Worm (Caenorhabditis elegans) whole organism, L3 larva: ENCODE data around the gene sox-4.
A peak's percentile ranks its signal among the peaks of the same experiment; 100 is the strongest.

Experiments
- ZK546.5 ChIP-seq: sonication (generic microtip); optimal IDR thresholded peaks from 2 replicates; lab custom pipeline; 2017; ENCODE audit warnings: missing biosample characterization, missing genetic modification characterization
- aly-2 ChIP-seq: fragments of 150-350 bp; optimal IDR thresholded peaks from 2 replicates; lab custom pipeline; 2014; ENCODE audit warnings: missing biosample characterization, missing genetic modification characterization
- ama-1 ChIP-seq: fragments of 150-350 bp; optimal IDR thresholded peaks from 2 replicates; lab custom pipeline; 2018
- ceh-16 ChIP-seq: sonication (generic microtip); optimal IDR thresholded peaks from 2 replicates; lab custom pipeline; 2017; ENCODE audit warnings: missing biosample characterization, missing genetic modification characterization
- ceh-82 ChIP-seq: fragments of 150-350 bp; optimal IDR thresholded peaks from 2 replicates; lab custom pipeline; 2014; ENCODE audit warnings: missing biosample characterization, missing genetic modification characterization
- daf-12 ChIP-seq: fragments of 150-350 bp; optimal IDR thresholded peaks from 2 replicates; lab custom pipeline; 2014; ENCODE audit warnings: missing biosample characterization, missing genetic modification reagents, missing genetic modification characterization
- elt-2 ChIP-seq: sonication (generic microtip); optimal IDR thresholded peaks from 2 replicates; lab custom pipeline; 2016; ENCODE audit warnings: missing genetic modification reagents, mild to moderate bottlenecking, missing genetic modification characterization, missing compliant biosample characterization
- elt-3 ChIP-seq, 3 experiments: fragments of 150-350 bp in 1 of 3; sonication (generic microtip) in 2 of 3; optimal IDR thresholded peaks; 2 replicates in 2 of 3; 4 replicates in 1 of 3; lab custom pipeline; 2014 to 2017; ENCODE audit warnings: missing biosample characterization in 3 of 3, missing genetic modification characterization in 3 of 3
- eor-1 ChIP-seq, 2 experiments: fragments of 150-350 bp; optimal IDR thresholded peaks; 2 replicates each; lab custom pipeline; 2014 to 2018; ENCODE audit warnings: missing biosample characterization in 2 of 2, missing genetic modification characterization in 2 of 2
- fos-1 ChIP-seq: fragments of 150-350 bp; optimal IDR thresholded peaks from 2 replicates; lab custom pipeline; 2014; ENCODE audit warnings: missing biosample characterization, missing genetic modification characterization
- hmg-11 ChIP-seq: sonication (generic microtip); optimal IDR thresholded peaks from 2 replicates; lab custom pipeline; 2016; ENCODE audit warnings: missing genetic modification characterization, missing compliant biosample characterization
- jun-1 ChIP-seq: fragments of 150-350 bp; optimal IDR thresholded peaks from 2 replicates; lab custom pipeline; 2014; ENCODE audit warnings: missing biosample characterization, missing genetic modification reagents, missing genetic modification characterization
- lin-39 ChIP-seq: fragments of 150-350 bp; optimal IDR thresholded peaks from 2 replicates; lab custom pipeline; 2018; ENCODE audit warnings: missing biosample characterization, missing genetic modification reagents, missing genetic modification characterization
- lsy-12 ChIP-seq: sonication (generic microtip); optimal IDR thresholded peaks from 2 replicates; lab custom pipeline; 2016; ENCODE audit warnings: mild to moderate bottlenecking, missing genetic modification characterization, missing compliant biosample characterization
- mdl-1 ChIP-seq: fragments of 150-350 bp; optimal IDR thresholded peaks from 2 replicates; lab custom pipeline; 2014; ENCODE audit warnings: missing biosample characterization, missing genetic modification characterization
- mml-1 ChIP-seq: fragments of 150-350 bp; sonication (generic microtip); optimal IDR thresholded peaks from 3 replicates; lab custom pipeline; 2014; ENCODE audit warnings: missing biosample characterization, missing genetic modification characterization
- nfya-1 ChIP-seq: sonication (generic microtip); optimal IDR thresholded peaks from 2 replicates; lab custom pipeline; 2017; ENCODE audit warnings: missing genetic modification characterization, mild to moderate bottlenecking, missing compliant biosample characterization, antibody characterized with exemption, moderate library complexity; ENCODE audit not compliant: insufficient read depth
- nhr-23 ChIP-seq: fragments of 150-350 bp; optimal IDR thresholded peaks from 2 replicates; lab custom pipeline; 2014; ENCODE audit warnings: missing biosample characterization, missing genetic modification reagents, missing genetic modification characterization
- nhr-25 ChIP-seq: sonication (generic microtip); optimal IDR thresholded peaks from 2 replicates; lab custom pipeline; 2017; ENCODE audit warnings: missing biosample characterization, missing genetic modification characterization
- nhr-67 ChIP-seq: fragments of 150-350 bp; optimal IDR thresholded peaks from 2 replicates; lab custom pipeline; 2014; ENCODE audit warnings: missing biosample characterization, missing genetic modification characterization
- nhr-77 ChIP-seq: fragments of 150-350 bp; optimal IDR thresholded peaks from 2 replicates; lab custom pipeline; 2014; ENCODE audit warnings: missing biosample characterization, missing genetic modification characterization
- pha-4 ChIP-seq: fragments of 150-350 bp; optimal IDR thresholded peaks from 2 replicates; lab custom pipeline; 2014; ENCODE audit warnings: missing biosample characterization, missing genetic modification reagents, missing genetic modification characterization
- pqm-1 ChIP-seq: fragments of 150-350 bp; optimal IDR thresholded peaks from 2 replicates; lab custom pipeline; 2017; ENCODE audit warnings: missing biosample characterization, missing genetic modification characterization, inconsistent platforms
- skn-1 ChIP-seq: fragments of 150-350 bp; optimal IDR thresholded peaks from 2 replicates; lab custom pipeline; 2014; ENCODE audit warnings: missing biosample characterization, missing genetic modification characterization
- unc-39 ChIP-seq: sonication (generic microtip); optimal IDR thresholded peaks from 4 replicates; lab custom pipeline; 2017; ENCODE audit warnings: missing biosample characterization, missing genetic modification characterization
- unc-62 ChIP-seq: fragments of 150-350 bp; sonication (generic microtip); optimal IDR thresholded peaks from 4 replicates; lab custom pipeline; 2014; ENCODE audit warnings: missing biosample characterization, missing genetic modification reagents, missing genetic modification characterization
- zag-1 ChIP-seq: fragments of 150-350 bp; optimal IDR thresholded peaks from 2 replicates; lab custom pipeline; 2014; ENCODE audit warnings: missing biosample characterization, missing genetic modification characterization
- ztf-11 ChIP-seq: fragments of 150-350 bp; optimal IDR thresholded peaks from 2 replicates; lab custom pipeline; 2014; ENCODE audit warnings: missing biosample characterization, missing genetic modification characterization
- ztf-4 ChIP-seq: fragments of 150-350 bp; optimal IDR thresholded peaks from 2 replicates; lab custom pipeline; 2014; ENCODE audit warnings: missing biosample characterization, missing genetic modification characterization

Gene sox-4

DNA sequence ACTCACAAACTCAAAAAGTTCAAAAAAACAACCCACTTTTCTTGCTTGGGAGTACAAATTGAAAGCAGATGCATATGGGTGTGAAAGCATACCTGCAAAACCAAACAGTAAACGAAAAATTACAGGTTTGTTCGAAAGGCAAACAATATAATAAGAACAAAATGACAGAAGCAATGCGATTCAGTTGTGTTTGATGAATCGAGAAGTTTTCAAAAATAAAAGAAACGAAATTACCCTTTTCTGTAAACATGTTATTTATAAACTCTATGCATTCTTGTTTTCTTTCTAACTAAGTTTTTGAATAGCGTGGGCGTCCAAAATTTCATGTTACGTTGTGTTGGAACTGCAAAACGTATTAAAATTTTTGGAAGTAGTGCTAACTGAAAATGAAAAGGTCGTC, at the start of gene sox-4:
TSS of gene sox-4 (minus strand) at position 101 of the 400 bp plus-strand sequence.
- no peak for TF ChIP-seq eor-1 (tag; optimal IDR thresholded peaks at IDR 0.05; lab: Kevin White, UChicago)
- no peak for TF ChIP-seq ZK546.5
- TF ChIP-seq nhr-25 (tag; lab: Kevin White, UChicago) = no peak
- no peak for TF ChIP-seq mdl-1
- no peak for TF ChIP-seq ztf-4 (tag; lab: Kevin White, UChicago)
- TF ChIP-seq elt-3 (tag; optimal IDR thresholded peaks at IDR 0.05; lab: Kevin White, UChicago) = no peak
- no peak for TF ChIP-seq ceh-82 (tag; lab: Kevin White, UChicago)
- no peak for TF ChIP-seq nhr-67 (tag; lab: Kevin White, UChicago)
- TF ChIP-seq aly-2 (tag; lab: Kevin White, UChicago) = no peak

DNA sequence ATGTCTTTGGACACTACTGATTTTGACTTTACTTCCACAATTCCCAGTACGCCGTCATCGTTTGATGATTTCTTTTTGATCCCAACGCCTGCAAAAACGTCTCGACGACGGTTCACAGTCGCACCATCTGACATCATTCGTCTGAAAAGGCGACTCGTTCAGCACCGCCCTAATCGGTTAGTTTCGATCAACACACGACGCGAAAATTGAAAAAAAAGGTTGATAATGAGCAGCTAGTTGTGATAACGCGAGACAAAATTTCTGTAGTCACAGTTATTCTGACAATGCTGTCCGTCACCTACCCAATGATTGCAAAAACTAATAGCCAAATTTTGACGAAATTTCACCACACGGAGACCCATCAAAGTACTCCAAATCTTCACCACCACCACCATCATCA, 47.1 kb upstream of the sox-4 start:
- TF ChIP-seq zag-1 (tag; lab: Kevin White, UChicago) (no peak), pqm-1 (tag; lab: Kevin White, UChicago) (peak; percentile 62), elt-2 (peak; percentile 78), lin-39 (tag; lab: Kevin White, UChicago) (no peak)
- TF ChIP-seq, all 47 proteins: peak for 2

- TF ChIP-seq lin-39 (tag; lab: Kevin White, UChicago) (no peak), pha-4 (tag; lab: Kevin White, UChicago) (no peak), hmg-11 (tag; lab: Kevin White, UChicago) (no peak), ztf-4 (tag; lab: Kevin White, UChicago) (no peak), nfya-1 (tag; lab: Kevin White, UChicago) (no peak)
- TF ChIP-seq, all 47 proteins: peak for 0
Observed at ce11 chrX:3554117-3554516, 45.3 kb upstream of the sox-4 start.

ce11 chrX:3553687-3554086, 44.9 kb upstream of the sox-4 start:
- TF ChIP-seq fos-1 (no peak), lsy-12 (tag; lab: Kevin White, UChicago) (no peak), mml-1 (tag; lab: Kevin White, UChicago) (no peak), ama-1 (lab: Kevin White, UChicago) (no peak), ztf-4 (tag; lab: Kevin White, UChicago) (no peak), ceh-82 (tag; lab: Kevin White, UChicago) (no peak), skn-1 (no peak), daf-12 (tag; lab: Kevin White, UChicago) (no peak), pha-4 (tag; lab: Kevin White, UChicago) (no peak), unc-39 (tag; lab: Kevin White, UChicago) (no peak), nhr-23 (tag; lab: Kevin White, UChicago) (no peak)

DNA sequence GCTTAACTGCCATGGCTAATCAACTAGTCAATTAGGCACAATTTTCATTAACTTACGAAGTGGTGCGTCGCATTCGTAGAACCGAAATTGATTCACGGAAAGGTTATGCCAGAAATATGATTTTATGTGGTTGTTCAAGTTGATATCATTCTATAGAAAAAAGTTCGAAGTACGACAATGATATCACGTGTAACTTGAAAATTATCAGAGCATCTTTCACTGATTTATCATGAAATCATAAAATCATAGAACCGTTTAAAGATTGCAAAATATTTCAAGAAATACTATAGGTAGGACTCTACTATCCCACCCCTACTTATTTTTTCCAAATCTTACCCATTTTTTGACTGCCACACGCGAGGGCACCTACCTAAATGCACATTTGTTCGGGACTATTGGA, 44.1 kb upstream of the sox-4 start:
- TF ChIP-seq elt-2 (peak; percentile 81), nhr-77 (tag; lab: Kevin White, UChicago) (no peak), ztf-11 (tag; lab: Kevin White, UChicago) (no peak), ceh-82 (tag; lab: Kevin White, UChicago) (no peak), unc-62 (GFP tag; lab: Kevin White, UChicago) (no peak), fos-1 (no peak), nhr-67 (tag; lab: Kevin White, UChicago) (no peak), pqm-1 (tag; lab: Kevin White, UChicago) (peak; percentile 77)

DNA sequence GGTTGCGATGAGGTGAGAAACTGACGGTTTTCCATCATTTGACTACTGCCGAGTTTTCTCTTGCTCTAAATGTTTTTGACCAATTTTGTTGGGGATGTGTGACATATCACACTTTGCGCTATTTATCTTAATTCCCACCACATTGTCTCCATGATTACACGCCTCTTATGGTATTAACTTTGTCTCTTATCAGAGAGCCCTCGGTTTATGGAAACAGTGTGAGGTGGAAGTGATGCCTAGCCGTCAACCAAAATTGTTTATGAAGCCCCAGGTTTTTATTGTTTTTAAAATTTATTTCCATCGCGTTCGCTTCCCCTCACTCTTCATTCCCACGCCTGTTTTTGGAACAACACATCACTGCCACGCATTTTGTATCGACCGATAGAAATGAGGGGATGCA, 42.4 kb upstream of the sox-4 start:
- TF ChIP-seq jun-1 (tag; lab: Kevin White, UChicago) (peak; percentile 30), lin-39 (tag; lab: Kevin White, UChicago) (no peak), pha-4 (tag; lab: Kevin White, UChicago) (no peak), eor-1 (tag; optimal IDR thresholded peaks at IDR 0.05; lab: Kevin White, UChicago) (no peak), pqm-1 (tag; lab: Kevin White, UChicago) (peak; percentile 34), elt-2 (peak; percentile 73)

- peak; percentile 68 for TF ChIP-seq elt-2
- no peak for TF ChIP-seq ceh-16 (tag; lab: Kevin White, UChicago)
- peak; percentile 85 for TF ChIP-seq pqm-1 (tag; lab: Kevin White, UChicago)
Observed at ce11 chrX:3548716-3549115, 39.9 kb upstream of the sox-4 start.
